Worm (Caenorhabditis elegans) whole organism, late embryonic: Measurements from ENCODE around the gene F15H10.8.

Experiments
- gmeb-2 ChIP-seq: sonication (generic microtip); optimal IDR thresholded peaks from 2 replicates; lab custom pipeline; 2016; ENCODE audit warnings: missing genetic modification characterization, inconsistent platforms, missing compliant biosample characterization
- nfya-1 ChIP-seq: sonication (generic microtip); optimal IDR thresholded peaks from 2 replicates; lab custom pipeline; 2017; ENCODE audit warnings: missing genetic modification characterization, mild to moderate bottlenecking, missing compliant biosample characterization, antibody characterized with exemption, moderate library complexity
- pha-2 ChIP-seq: sonication (generic microtip); optimal IDR thresholded peaks from 2 replicates; lab custom pipeline; 2017; ENCODE audit warnings: mild to moderate bottlenecking, missing genetic modification characterization, missing compliant biosample characterization
- ttx-3 ChIP-seq: sonication (generic microtip); optimal IDR thresholded peaks from 2 replicates; lab custom pipeline; 2016; ENCODE audit warnings: missing genetic modification reagents, missing genetic modification characterization, missing compliant biosample characterization

DNA sequence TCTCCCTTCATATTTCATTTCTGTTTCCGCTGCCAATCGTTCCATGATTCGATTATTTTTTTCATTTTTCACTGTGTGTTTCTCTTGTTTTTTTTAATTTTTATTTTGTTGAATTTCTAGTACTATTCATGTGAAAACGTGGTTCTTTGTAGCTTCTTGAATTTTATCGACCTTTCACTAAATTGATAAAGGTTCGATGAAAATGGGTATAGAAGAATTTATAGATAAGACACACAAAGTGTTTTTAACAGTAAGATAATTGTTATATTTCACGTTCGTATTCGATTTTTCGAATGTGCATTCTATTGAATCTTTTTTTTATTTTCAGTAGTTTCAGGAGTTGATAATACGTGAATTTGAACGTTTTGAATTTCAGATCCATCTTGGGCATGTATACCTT, 30.8 kb downstream of the F15H10.8 start, which contains the start of gene ugt-49:
- TF ChIP-seq ttx-3 (no peak), gmeb-2 (tag; lab: Kevin White, UChicago) (no peak), pha-2 (tag; lab: Kevin White, UChicago) (no peak), nfya-1 (tag; lab: Kevin White, UChicago) (no peak)
